Fruit fly (Drosophila melanogaster): ENCODE data around the gene orion.

The orion gene

dm6 chrX:7969188-7969829 lies 22.6 kb upstream of the orion start:
- TF ChIP-seq Sin3A (optimal IDR thresholded peaks at IDR 0.05), result no peak
- no peak for TF ChIP-seq h (optimal IDR thresholded peaks at IDR 0.05)
- TF ChIP-seq ttk (optimal IDR thresholded peaks at IDR 0.05), result no peak
- no peak for TF ChIP-seq insv (optimal IDR thresholded peaks at IDR 0.05)

dm6 chrX:7968215-7968799 lies 21.6 kb upstream of the orion start, which contains the start of gene sws:
Gene sws, minus strand, starts transcription at chrX:7968236.
- TF ChIP-seq insv (optimal IDR thresholded peaks at IDR 0.05) (no peak), ttk (optimal IDR thresholded peaks at IDR 0.05) (no peak), psq (optimal IDR thresholded peaks at IDR 0.05) (no peak), h (optimal IDR thresholded peaks at IDR 0.05) (no peak)

DNA sequence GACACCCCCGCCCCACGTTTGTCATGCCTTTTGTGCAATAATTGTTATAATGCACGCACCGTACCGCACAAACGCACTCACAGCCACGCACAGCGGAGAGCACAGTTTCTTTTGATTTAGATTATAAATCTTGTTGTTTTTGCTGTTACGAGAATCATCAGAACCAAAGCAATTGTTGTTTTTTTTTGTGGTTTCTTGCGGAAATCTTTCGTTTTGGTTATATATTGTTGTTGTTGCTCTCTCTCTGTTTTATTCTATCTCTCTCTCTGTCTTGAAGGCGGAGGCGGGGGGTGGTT lies 21.1 kb upstream of the orion start:
- TF ChIP-seq h (optimal IDR thresholded peaks at IDR 0.05) (no peak), Myc (optimal IDR thresholded peaks at IDR 0.05) (no peak), ttk (optimal IDR thresholded peaks at IDR 0.05) (no peak), insv (optimal IDR thresholded peaks at IDR 0.05) (no peak), psq (optimal IDR thresholded peaks at IDR 0.05) (no peak), Sin3A (optimal IDR thresholded peaks at IDR 0.05) (no peak)

DNA sequence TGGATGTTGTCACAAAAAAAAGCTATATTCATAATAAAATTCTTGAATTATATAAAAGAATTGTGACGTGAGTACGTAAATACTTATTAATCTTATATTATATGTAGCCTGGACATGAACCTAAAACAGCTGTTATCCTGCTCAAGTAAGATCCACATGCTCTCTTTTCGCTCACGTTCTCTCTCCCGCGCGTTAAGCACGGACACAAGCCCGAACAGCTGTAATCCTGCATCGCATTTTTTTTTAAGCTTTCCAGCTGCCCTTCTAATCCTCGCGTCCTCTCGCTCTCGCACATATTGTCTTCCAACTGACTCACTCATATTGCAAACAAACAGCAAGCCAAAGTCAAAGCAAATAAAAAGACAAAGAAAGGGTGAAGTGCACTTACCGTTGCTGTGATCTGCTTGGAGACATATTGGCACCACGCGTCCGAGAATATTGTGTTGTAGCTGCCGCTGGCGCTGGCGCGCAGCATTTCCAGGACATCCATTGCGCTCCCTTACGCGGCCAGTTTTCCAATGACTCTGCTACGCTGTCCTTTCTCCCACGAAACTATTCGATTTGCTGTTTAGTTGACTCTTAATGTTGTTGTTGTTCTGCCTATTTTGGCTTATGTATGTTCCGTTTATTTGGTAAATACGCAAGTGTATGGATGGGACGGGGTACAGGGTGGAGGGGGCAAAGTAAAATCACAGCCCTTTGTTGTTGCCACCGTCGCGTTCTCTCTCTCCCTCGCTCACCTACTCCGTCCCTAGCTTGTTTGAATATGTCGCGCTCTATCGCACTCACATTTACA lies 20.5 kb upstream of the orion start:
- TF ChIP-seq Sin3A (optimal IDR thresholded peaks at IDR 0.05), result no peak
- TF ChIP-seq psq (optimal IDR thresholded peaks at IDR 0.05), result no peak
- no peak for TF ChIP-seq ttk (optimal IDR thresholded peaks at IDR 0.05)
- no peak for TF ChIP-seq Myc (optimal IDR thresholded peaks at IDR 0.05)
- no peak for TF ChIP-seq h (optimal IDR thresholded peaks at IDR 0.05)
- TF ChIP-seq insv (optimal IDR thresholded peaks at IDR 0.05), result no peak

DNA sequence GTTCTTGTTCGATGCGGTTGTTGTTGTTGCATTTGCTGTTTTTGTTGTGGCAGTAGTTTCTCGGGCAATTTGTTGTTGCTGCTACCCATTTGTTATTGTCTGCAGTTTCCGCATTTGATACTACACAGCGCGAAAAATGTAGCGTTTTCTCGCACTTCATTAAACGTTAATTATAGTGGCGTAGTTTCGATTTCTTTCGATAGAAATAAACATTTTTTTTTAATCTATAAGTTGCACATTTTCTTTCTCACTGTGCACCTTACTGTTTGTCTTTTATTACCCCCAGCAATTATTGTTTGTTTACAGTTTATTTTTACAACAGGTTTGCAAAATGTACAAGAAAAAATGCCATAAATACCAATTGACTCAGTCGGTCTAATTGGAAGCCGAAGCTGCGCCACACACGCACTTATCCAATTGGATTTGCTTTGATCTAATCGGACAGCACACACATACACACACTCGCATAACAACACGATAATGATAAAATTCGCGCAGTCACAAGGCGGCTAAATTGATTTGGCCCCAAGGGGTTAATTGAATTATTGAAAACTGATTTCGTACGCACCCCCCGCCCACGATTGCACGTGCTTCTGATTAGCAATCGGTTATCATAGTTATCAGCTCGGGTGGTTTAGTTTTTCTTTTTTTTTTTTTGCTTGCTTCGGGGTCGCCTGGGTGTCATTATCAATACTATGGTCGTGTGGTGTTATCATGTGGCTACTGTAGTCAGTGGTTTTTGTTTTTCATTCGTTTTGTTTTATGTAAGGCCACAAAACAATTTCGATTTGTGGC lies 19.2 kb upstream of the orion start:
- TF ChIP-seq Sin3A (optimal IDR thresholded peaks at IDR 0.05) (no peak), ttk (optimal IDR thresholded peaks at IDR 0.05) (no peak), psq (optimal IDR thresholded peaks at IDR 0.05) (no peak), insv (optimal IDR thresholded peaks at IDR 0.05) (no peak), Myc (optimal IDR thresholded peaks at IDR 0.05) (no peak), h (optimal IDR thresholded peaks at IDR 0.05) (no peak)

DNA sequence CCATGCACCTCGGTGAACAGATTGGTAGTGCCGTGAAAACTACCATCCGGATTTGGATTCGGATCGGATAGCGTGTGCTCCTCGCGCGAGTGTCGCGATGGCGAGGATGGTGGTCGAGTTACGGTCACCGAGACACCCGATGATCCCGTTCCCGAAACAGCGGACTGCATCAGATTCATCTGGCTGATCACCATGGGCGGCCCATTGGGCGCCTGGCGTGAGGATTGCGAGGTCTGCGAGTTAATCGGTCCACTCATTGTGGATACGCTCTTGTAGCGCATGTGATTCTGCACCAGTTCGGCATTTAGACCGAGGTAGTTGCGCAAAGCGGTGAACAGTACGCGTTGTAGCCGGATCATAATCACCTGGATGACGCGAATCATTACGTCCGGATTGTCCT lies 17.0 kb upstream of the orion start, which contains the start of gene sn:
Gene sn (plus strand): TSS at position 301 of the 400 bp plus-strand sequence.
- no peak for TF ChIP-seq insv (optimal IDR thresholded peaks at IDR 0.05)
- TF ChIP-seq Sin3A (optimal IDR thresholded peaks at IDR 0.05), result no peak

DNA sequence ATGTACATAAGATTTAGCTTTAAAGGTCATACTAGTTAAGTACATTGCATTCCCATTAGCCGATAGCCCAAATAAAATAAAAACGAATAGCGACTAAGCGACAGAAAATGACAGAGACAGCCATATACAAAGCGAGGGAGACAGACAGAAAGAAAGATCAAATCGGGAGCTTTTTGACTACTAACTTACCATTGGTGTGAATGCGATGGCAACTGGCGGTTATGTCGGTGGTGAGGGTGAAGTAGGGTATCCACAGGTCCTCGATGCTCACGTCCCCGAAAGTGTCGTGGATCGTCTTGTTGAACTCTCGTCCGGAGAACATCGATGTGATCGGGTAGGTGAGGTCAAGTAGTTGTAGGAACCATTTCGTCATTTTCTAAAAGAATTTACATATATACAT lies 14.3 kb upstream of the orion start:
- TF ChIP-seq psq (optimal IDR thresholded peaks at IDR 0.05) (no peak), Sin3A (optimal IDR thresholded peaks at IDR 0.05) (no peak), h (optimal IDR thresholded peaks at IDR 0.05) (no peak), Myc (optimal IDR thresholded peaks at IDR 0.05) (no peak), ttk (optimal IDR thresholded peaks at IDR 0.05) (no peak), insv (optimal IDR thresholded peaks at IDR 0.05) (no peak)

DNA sequence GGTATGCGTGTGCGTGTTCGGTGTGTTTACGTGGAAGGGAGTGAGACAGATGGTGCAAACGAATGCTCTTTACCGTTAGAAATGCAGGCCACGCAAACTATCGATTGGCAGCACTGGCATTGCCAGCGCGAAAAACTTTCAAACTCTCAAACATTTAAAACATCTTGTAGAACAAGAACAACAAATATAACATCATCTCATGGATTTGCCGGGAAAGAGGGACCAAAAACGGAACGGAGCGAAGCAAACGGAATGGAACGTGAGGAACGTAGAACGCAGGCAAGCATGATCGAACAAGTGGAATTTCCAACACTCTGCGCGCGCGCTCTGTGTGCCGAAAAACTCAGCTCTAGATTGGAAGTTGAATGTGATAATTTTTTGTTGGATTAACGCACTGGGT lies 12.8 kb upstream of the orion start:
- TF ChIP-seq ttk (optimal IDR thresholded peaks at IDR 0.05), result no peak
- no peak for TF ChIP-seq insv (optimal IDR thresholded peaks at IDR 0.05)
- TF ChIP-seq h (optimal IDR thresholded peaks at IDR 0.05), result no peak
- no peak for TF ChIP-seq psq (optimal IDR thresholded peaks at IDR 0.05)
- TF ChIP-seq Sin3A (optimal IDR thresholded peaks at IDR 0.05), result no peak
- no peak for TF ChIP-seq Myc (optimal IDR thresholded peaks at IDR 0.05)

- TF ChIP-seq Sin3A (optimal IDR thresholded peaks at IDR 0.05), result no peak
- no peak for TF ChIP-seq Myc (optimal IDR thresholded peaks at IDR 0.05)
Measured at dm6 chrX:7959025-7959424, 12.3 kb upstream of the orion start.

- TF ChIP-seq psq (optimal IDR thresholded peaks at IDR 0.05) (no peak), insv (optimal IDR thresholded peaks at IDR 0.05) (no peak), Sin3A (optimal IDR thresholded peaks at IDR 0.05) (no peak), ttk (optimal IDR thresholded peaks at IDR 0.05) (no peak), Myc (optimal IDR thresholded peaks at IDR 0.05) (no peak), h (optimal IDR thresholded peaks at IDR 0.05) (no peak)
Measured at dm6 chrX:7955890-7956289, 9.2 kb upstream of the orion start, which contains the start of the genes CG15332 and CG15330. Gene CG15332, minus strand, starts transcription at chrX:7955990. Gene CG15330, plus strand, starts transcription at chrX:7956064.

DNA sequence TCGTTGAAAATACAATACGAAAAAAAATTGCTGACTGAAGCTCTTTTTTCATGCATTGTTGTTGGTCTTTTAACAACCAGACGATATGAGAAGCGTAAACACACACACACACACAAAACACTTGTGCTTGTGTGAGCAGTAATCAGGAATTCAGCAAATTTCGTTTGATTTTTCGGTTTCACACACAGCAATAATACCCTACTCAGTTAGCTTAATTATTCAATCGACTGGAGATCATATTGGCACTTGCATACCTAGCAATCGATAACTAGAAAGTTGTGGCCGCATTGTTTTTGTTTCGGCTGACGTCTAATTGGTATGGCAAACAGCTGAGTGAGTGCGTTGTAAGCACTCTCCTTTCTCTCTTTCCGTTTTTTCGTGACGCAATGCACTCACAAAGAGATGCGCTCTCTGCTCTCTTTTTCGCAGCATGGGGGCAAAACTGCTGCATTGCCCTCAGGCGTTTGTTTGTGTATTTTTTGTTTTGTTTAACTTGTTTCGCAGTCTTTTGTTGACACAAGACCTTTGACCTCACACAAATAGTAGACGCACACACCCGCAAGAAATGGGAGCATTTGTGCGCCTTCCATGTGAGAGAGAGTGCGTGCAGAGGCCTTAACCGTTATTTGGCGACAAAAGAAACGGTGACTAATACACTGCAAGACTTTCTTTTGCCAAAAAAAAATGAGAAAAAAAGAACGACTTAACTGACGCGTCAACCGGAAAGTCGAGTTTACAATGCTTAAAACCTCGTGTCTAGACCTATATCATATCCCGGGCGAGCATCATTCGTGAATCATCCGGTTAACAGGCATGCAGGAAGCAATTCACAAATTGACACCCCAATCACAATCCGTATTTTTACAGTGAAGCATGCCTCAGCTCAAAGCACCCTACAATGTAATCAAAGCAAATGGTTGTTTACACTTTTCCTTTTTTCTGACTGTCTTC lies 1.7 kb downstream of the orion start:
- no peak for TF ChIP-seq insv (optimal IDR thresholded peaks at IDR 0.05)
- TF ChIP-seq ttk (optimal IDR thresholded peaks at IDR 0.05), result no peak
- TF ChIP-seq Myc (optimal IDR thresholded peaks at IDR 0.05), result no peak
- TF ChIP-seq psq (optimal IDR thresholded peaks at IDR 0.05), result no peak
- TF ChIP-seq h (optimal IDR thresholded peaks at IDR 0.05), result no peak
- TF ChIP-seq Sin3A (optimal IDR thresholded peaks at IDR 0.05), result no peak
